Fruit fly (Drosophila melanogaster): ENCODE data around the gene CG2901.

Gene CG2901

dm6 chrX:3838648-3839047 is 10.7 kb downstream of the CG2901 start:
- TF ChIP-seq Hnf4 (GFP tag; optimal IDR thresholded peaks at IDR 0.05) (peak; percentile 26), jim (GFP tag; optimal IDR thresholded peaks at IDR 0.05) (no peak), Hr83 (GFP tag; optimal IDR thresholded peaks at IDR 0.05; ENCODE audit: poor library complexity, severe bottlenecking) (no peak), br (GFP tag; optimal IDR thresholded peaks at IDR 0.05) (peak; percentile 7), foxo (GFP tag; optimal IDR thresholded peaks at IDR 0.05) (no peak), Sp1 (GFP tag; optimal IDR thresholded peaks at IDR 0.05) (peak; percentile 27), rgr (GFP tag; optimal IDR thresholded peaks at IDR 0.05) (peak; percentile 14), Dfd (GFP tag; optimal IDR thresholded peaks at IDR 0.05) (no peak), HLH106 (tag; optimal IDR thresholded peaks at IDR 0.05) (peak; percentile 13), h (GFP tag; optimal IDR thresholded peaks at IDR 0.05) (peak; percentile 32), dmrt93B (GFP tag; optimal IDR thresholded peaks at IDR 0.05) (peak; percentile 4), CrebA (GFP tag; optimal IDR thresholded peaks at IDR 0.05; ENCODE audit: borderline replicate concordance) (no peak), sv (GFP tag; optimal IDR thresholded peaks at IDR 0.05) (peak; percentile 79)

dm6 chrX:3840962-3841361 is 13.0 kb downstream of the CG2901 start:
- no peak for TF ChIP-seq OdsH (GFP tag; optimal IDR thresholded peaks at IDR 0.05)
- TF ChIP-seq br (GFP tag; optimal IDR thresholded peaks at IDR 0.05): no peak
- TF ChIP-seq dl (GFP tag; optimal IDR thresholded peaks at IDR 0.05; ENCODE audit: insufficient read depth in 1 of 2, partially characterized antibody in 2 of 2): no peak
- no peak for TF ChIP-seq tai (GFP tag; optimal IDR thresholded peaks at IDR 0.05)
- TF ChIP-seq h (GFP tag; optimal IDR thresholded peaks at IDR 0.05): peak; percentile 7
- TF ChIP-seq Sp1 (GFP tag; optimal IDR thresholded peaks at IDR 0.05): peak; percentile 17
- TF ChIP-seq Dfd (GFP tag; optimal IDR thresholded peaks at IDR 0.05): no peak
- TF ChIP-seq Dif (GFP tag; optimal IDR thresholded peaks at IDR 0.05; ENCODE audit: partially characterized antibody): peak; percentile 48
- peak; percentile 54 for TF ChIP-seq fru (GFP tag; optimal IDR thresholded peaks at IDR 0.05)
- TF ChIP-seq Rel (GFP tag; optimal IDR thresholded peaks at IDR 0.05): peak; percentile 56
- no peak for TF ChIP-seq Rel (tag; optimal IDR thresholded peaks at IDR 0.05)
- no peak for TF ChIP-seq pan (optimal IDR thresholded peaks at IDR 0.05)
- TF ChIP-seq CrebA (GFP tag; optimal IDR thresholded peaks at IDR 0.05; ENCODE audit: borderline replicate concordance): peak; percentile 29
- peak; percentile 67 for TF ChIP-seq brk (GFP tag; optimal IDR thresholded peaks at IDR 0.05)
- peak; percentile 56 for TF ChIP-seq Vsx2 (GFP tag; optimal IDR thresholded peaks at IDR 0.05; ENCODE audit: partially characterized antibody)

- TF ChIP-seq fru (GFP tag; optimal IDR thresholded peaks at IDR 0.05) (no peak), Vsx2 (GFP tag; optimal IDR thresholded peaks at IDR 0.05; ENCODE audit: partially characterized antibody) (peak; percentile 50)
These were observed 14.9 kb downstream of the CG2901 start for dm6 chrX:3842898-3843297.

- TF ChIP-seq dmrt93B (GFP tag; optimal IDR thresholded peaks at IDR 0.05): no peak
- peak; percentile 57 to 59 for TF ChIP-seq dl (GFP tag; optimal IDR thresholded peaks at IDR 0.05; ENCODE audit: insufficient read depth in 1 of 2, partially characterized antibody in 2 of 2)
- TF ChIP-seq Sp1 (GFP tag; optimal IDR thresholded peaks at IDR 0.05): peak; percentile 20
- TF ChIP-seq Jra (GFP tag; optimal IDR thresholded peaks at IDR 0.05): no peak
- TF ChIP-seq fru (GFP tag; optimal IDR thresholded peaks at IDR 0.05): no peak
- TF ChIP-seq Hr83 (GFP tag; optimal IDR thresholded peaks at IDR 0.05; ENCODE audit: poor library complexity, severe bottlenecking): peak; percentile 58
- peak; percentile 15 for TF ChIP-seq Rel (GFP tag; optimal IDR thresholded peaks at IDR 0.05)
- TF ChIP-seq Rel (tag; optimal IDR thresholded peaks at IDR 0.05): peak; percentile 40
- TF ChIP-seq woc (GFP tag; optimal IDR thresholded peaks at IDR 0.05): no peak
- no peak for TF ChIP-seq CG9705 (GFP tag; optimal IDR thresholded peaks at IDR 0.05)
- TF ChIP-seq rgr (GFP tag; optimal IDR thresholded peaks at IDR 0.05): peak; percentile 18
- TF ChIP-seq OdsH (GFP tag; optimal IDR thresholded peaks at IDR 0.05): peak; percentile 32
- TF ChIP-seq Mio (GFP tag; optimal IDR thresholded peaks at IDR 0.05): no peak
- TF ChIP-seq h (GFP tag; optimal IDR thresholded peaks at IDR 0.05): peak; percentile 6
- TF ChIP-seq Vsx2 (GFP tag; optimal IDR thresholded peaks at IDR 0.05; ENCODE audit: partially characterized antibody): peak; percentile 91
- TF ChIP-seq Dif (GFP tag; optimal IDR thresholded peaks at IDR 0.05; ENCODE audit: partially characterized antibody): peak; percentile 74
These were observed 17.6 kb downstream of the CG2901 start for dm6 chrX:3845340-3846161.

- TF ChIP-seq ey (GFP tag; optimal IDR thresholded peaks at IDR 0.05) (no peak), Hnf4 (GFP tag; optimal IDR thresholded peaks at IDR 0.05) (no peak), h (GFP tag; optimal IDR thresholded peaks at IDR 0.05) (no peak), Hr78 (GFP tag; optimal IDR thresholded peaks at IDR 0.05) (no peak), OdsH (GFP tag; optimal IDR thresholded peaks at IDR 0.05) (no peak), psq (GFP tag; optimal IDR thresholded peaks at IDR 0.05) (no peak), dmrt93B (GFP tag; optimal IDR thresholded peaks at IDR 0.05) (no peak), Jra (GFP tag; optimal IDR thresholded peaks at IDR 0.05) (no peak)
These were observed 18.4 kb downstream of the CG2901 start for dm6 chrX:3846393-3846792.

Measured in whole organism, wandering third instar larva.